Fruit fly (Drosophila melanogaster): ENCODE data around the gene Hsp68.

Gene Hsp68

dm6 chr3R:24012038-24012693 lies 44.9 kb downstream of the Hsp68 start:
- peak; percentile 92 for TF ChIP-seq twi (tag; optimal IDR thresholded peaks at IDR 0.05)
- peak; percentile 68 for TF ChIP-seq CG12769 (tag; optimal IDR thresholded peaks at IDR 0.05)
- peak; percentile 89 for TF ChIP-seq sd (tag; optimal IDR thresholded peaks at IDR 0.05)
- peak; percentile 59 for TF ChIP-seq CG10543 (GFP tag; optimal IDR thresholded peaks at IDR 0.05)
- TF ChIP-seq Hsf (GFP tag; optimal IDR thresholded peaks at IDR 0.05), result no peak
- TF ChIP-seq CG2202 (tag; optimal IDR thresholded peaks at IDR 0.05), result no peak
- TF ChIP-seq Pdp1 (GFP tag; optimal IDR thresholded peaks at IDR 0.05), result peak in 1 of 2 experiments; percentile 5
- TF ChIP-seq Awh (GFP tag; IDR thresholded peaks at IDR 0.05), result no peak
- peak; percentile 53 for TF ChIP-seq crol (GFP tag; IDR thresholded peaks at IDR 0.05)
- no peak for TF ChIP-seq CG17385 (GFP tag; optimal IDR thresholded peaks at IDR 0.05)
- peak; percentile 77 for TF ChIP-seq abd-A (tag; optimal IDR thresholded peaks at IDR 0.05)
- TF ChIP-seq Oli (tag; optimal IDR thresholded peaks at IDR 0.05), result no peak
- no peak for TF ChIP-seq corto (GFP tag; optimal IDR thresholded peaks at IDR 0.05)
- no peak for TF ChIP-seq CG6813 (GFP tag; optimal IDR thresholded peaks at IDR 0.05)
- TF ChIP-seq sr (GFP tag; IDR thresholded peaks at IDR 0.05), result 0 out of 3 replicates have a peak, but pooled peaks have one; percentile 39
- TF ChIP-seq CG1792 (GFP tag; optimal IDR thresholded peaks at IDR 0.05), result no peak
- TF ChIP-seq MBD-R2 (GFP tag; IDR thresholded peaks at IDR 0.05), result no peak

- TF ChIP-seq CG12659 (GFP tag; optimal IDR thresholded peaks at IDR 0.05), result peak; percentile 73
- peak; percentile 43 for TF ChIP-seq CG13296 (GFP tag; optimal IDR thresholded peaks at IDR 0.05)
- TF ChIP-seq vnd (GFP tag; IDR thresholded peaks at IDR 0.05; ENCODE audit: partially characterized antibody), result no peak
- TF ChIP-seq CG11093 (GFP tag; IDR thresholded peaks at IDR 0.05), result 0 out of 3 replicates have a peak, but pooled peaks have one; percentile 27
- no peak for TF ChIP-seq CG9797 (GFP tag; optimal IDR thresholded peaks at IDR 0.05)
- no peak for TF ChIP-seq CG2199 (GFP tag; IDR thresholded peaks at IDR 0.05)
- no peak for TF ChIP-seq Six4 (GFP tag; optimal IDR thresholded peaks at IDR 0.05)
- TF ChIP-seq pan (optimal IDR thresholded peaks at IDR 0.05), result no peak
- peak in 1 of 2 experiments; percentile 76 for TF ChIP-seq pan (GFP tag; optimal IDR thresholded peaks at IDR 0.05 in 1 of 2, IDR thresholded peaks at IDR 0.05 in 1 of 2)
- TF ChIP-seq ftz-f1 (GFP tag; optimal IDR thresholded peaks at IDR 0.05), result no peak
- peak; percentile 51; the same call in 1 of the 2 replicates for TF ChIP-seq Awh (GFP tag; IDR thresholded peaks at IDR 0.05)
- TF ChIP-seq CG14710 (tag; optimal IDR thresholded peaks at IDR 0.05), result no peak
- TF ChIP-seq Antp (GFP tag; optimal IDR thresholded peaks at IDR 0.05), result peak; percentile 9
- peak; percentile 62; the same call in 1 of the 3 replicates for TF ChIP-seq CG11560 (tag; IDR thresholded peaks at IDR 0.05)
- TF ChIP-seq org-1 (GFP tag; optimal IDR thresholded peaks at IDR 0.05), result peak; percentile 53
- TF ChIP-seq CG1233 (GFP tag; optimal IDR thresholded peaks at IDR 0.05), result peak; percentile 27
- TF ChIP-seq ato (GFP tag; IDR thresholded peaks at IDR 0.05; ENCODE audit: partially characterized antibody), result no peak
- no peak for TF ChIP-seq ase (GFP tag; IDR thresholded peaks at IDR 0.05)
- TF ChIP-seq gfzf (GFP tag; optimal IDR thresholded peaks at IDR 0.05), result no peak
- no peak for TF ChIP-seq pnt (GFP tag; optimal IDR thresholded peaks at IDR 0.05)
- peak; percentile 44 for TF ChIP-seq Hand (GFP tag; optimal IDR thresholded peaks at IDR 0.05)
- TF ChIP-seq CG10959 (GFP tag; IDR thresholded peaks at IDR 0.05), result no peak
- TF ChIP-seq MTF-1 (GFP tag; optimal IDR thresholded peaks at IDR 0.05; ENCODE audit: borderline replicate concordance), result no peak
- TF ChIP-seq sim (GFP tag; IDR thresholded peaks at IDR 0.05), result peak; percentile 37; the same call in 1 of the 2 replicates
- TF ChIP-seq al (GFP tag; IDR thresholded peaks at IDR 0.05), result peak; percentile 59
- TF ChIP-seq Fer2 (tag; optimal IDR thresholded peaks at IDR 0.05), result peak; percentile 13
- TF ChIP-seq cato (GFP tag; optimal IDR thresholded peaks at IDR 0.05; ENCODE audit: borderline replicate concordance), result peak; percentile 5
- TF ChIP-seq CG14050 (GFP tag; IDR thresholded peaks at IDR 0.05), result peak; percentile 41; the same call in 2 of the 3 replicates
- no peak for TF ChIP-seq amos (GFP tag; IDR thresholded peaks at IDR 0.05; ENCODE audit: partially characterized antibody)
- no peak for TF ChIP-seq jumu (GFP tag; optimal IDR thresholded peaks at IDR 0.05)
- TF ChIP-seq Neu2 (GFP tag; optimal IDR thresholded peaks at IDR 0.05; ENCODE audit: borderline replicate concordance), result no peak
- peak; percentile 66 for TF ChIP-seq CG17359 (tag; optimal IDR thresholded peaks at IDR 0.05)
These were observed 46.4 kb downstream of the Hsp68 start for dm6 chr3R:24010637-24011214.

Measured in whole organism, embryonic.